Worm (Caenorhabditis elegans) whole organism, L4/young adult: ENCODE measurements around the gene F58B4.7.

Source experiments
- dao-5 ChIP-seq: sonication (generic microtip); optimal IDR thresholded peaks from 2 replicates; lab custom pipeline; 2016; ENCODE audit warnings: missing genotype, missing genetic modification characterization, moderate library complexity, missing compliant biosample characterization
- him-1 ChIP-seq: sonication (generic microtip); optimal IDR thresholded peaks from 2 replicates; lab custom pipeline; 2016; ENCODE audit warnings: missing genotype, missing genetic modification reagents, missing genetic modification characterization, missing compliant biosample characterization

- no peak for TF ChIP-seq him-1 (tag; lab: Kevin White, UChicago)
- TF ChIP-seq dao-5 (tag; lab: Kevin White, UChicago), result no peak
Measured at ce11 chrV:10886405-10886887, 36.7 kb downstream of the F58B4.7 start, which contains the start of gene F32D8.3.
